Fruit fly (Drosophila melanogaster) whole organism, adult: ENCODE data around the gene wdb.

Source experiments
- CG11617 ChIP-seq: fragments of 200-800 bp; sonication (Bioruptor generic); optimal IDR thresholded peaks from 2 replicates; lab custom pipeline; 2017; ENCODE audit warnings: mild to moderate bottlenecking, missing biosample characterization, missing genetic modification reagents, missing genetic modification characterization
- CG12768 ChIP-seq: fragments of 200-800 bp; sonication (Bioruptor generic); optimal IDR thresholded peaks from 2 replicates; lab custom pipeline; 2017; ENCODE audit warnings: missing biosample characterization, missing genetic modification characterization, mild to moderate bottlenecking, moderate library complexity, missing genetic modification reagents
- CG14711 ChIP-seq: fragments of 200-800 bp; sonication (Bioruptor generic); optimal IDR thresholded peaks from 2 replicates; lab custom pipeline; 2018; ENCODE audit warnings: missing biosample characterization, mild to moderate bottlenecking, missing genetic modification characterization, moderate library complexity
- CG1620 ChIP-seq: fragments of 200-800 bp; sonication (Bioruptor generic); optimal IDR thresholded peaks from 2 replicates; lab custom pipeline; 2016; ENCODE audit warnings: missing biosample characterization, missing genetic modification characterization
- CG33017 ChIP-seq: fragments of 200-800 bp; sonication (Bioruptor generic); optimal IDR thresholded peaks from 2 replicates; lab custom pipeline; 2018; ENCODE audit warnings: missing biosample characterization, mild to moderate bottlenecking, missing genetic modification characterization, moderate library complexity
- CG5204 ChIP-seq: fragments of 200-800 bp; sonication (Bioruptor generic); optimal IDR thresholded peaks from 2 replicates; lab custom pipeline; 2016; ENCODE audit warnings: missing biosample characterization, missing genetic modification characterization
- CG7045 ChIP-seq: fragments of 200-800 bp; sonication (Bioruptor generic); optimal IDR thresholded peaks from 2 replicates; lab custom pipeline; 2017; ENCODE audit warnings: missing biosample characterization, mild to moderate bottlenecking, missing genetic modification characterization
- CG7101 ChIP-seq: fragments of 200-800 bp; sonication (Bioruptor generic); optimal IDR thresholded peaks from 2 replicates; lab custom pipeline; 2018; ENCODE audit warnings: missing biosample characterization, mild to moderate bottlenecking, missing genetic modification characterization, moderate library complexity
- Clk ChIP-seq: fragments of 200-800 bp; sonication (Bioruptor generic); optimal IDR thresholded peaks from 2 replicates; lab custom pipeline; 2017; ENCODE audit warnings: missing biosample characterization, missing genetic modification characterization
- Crg-1 ChIP-seq: fragments of 200-800 bp; sonication (Bioruptor generic); optimal IDR thresholded peaks from 2 replicates; lab custom pipeline; 2016; ENCODE audit warnings: missing biosample characterization, missing genetic modification characterization
- Hr96 ChIP-seq: fragments of 200-800 bp; sonication (Bioruptor generic); optimal IDR thresholded peaks from 2 replicates; lab custom pipeline; 2016; ENCODE audit warnings: missing biosample characterization, missing genetic modification characterization
- Mnt ChIP-seq: fragments of 200-800 bp; sonication (Bioruptor generic); optimal IDR thresholded peaks from 2 replicates; lab custom pipeline; 2016; ENCODE audit warnings: missing biosample characterization, mild to moderate bottlenecking, missing genetic modification characterization
- bab1 ChIP-seq: fragments of 200-800 bp; sonication (Bioruptor generic); optimal IDR thresholded peaks from 3 replicates; lab custom pipeline; 2019; ENCODE audit warnings: missing biosample characterization, mild to moderate bottlenecking, missing genetic modification characterization, moderate library complexity
- cic ChIP-seq: fragments of 200-800 bp; sonication (Bioruptor generic); optimal IDR thresholded peaks from 2 replicates; lab custom pipeline; 2017; ENCODE audit warnings: missing biosample characterization, mild to moderate bottlenecking, missing genetic modification characterization, moderate library complexity
- cnc ChIP-seq, 2 experiments: fragments of >200 bp; optimal IDR thresholded peaks; 2 replicates each; lab custom pipeline; 2017
- kay ChIP-seq: fragments of 200-800 bp; sonication (Bioruptor generic); peaks from one replicate; lab custom pipeline; 2016; ENCODE audit warnings: missing biosample characterization, missing genetic modification characterization, borderline replicate concordance
- ovo ChIP-seq: fragments of 200-800 bp; sonication (Bioruptor generic); optimal IDR thresholded peaks from 2 replicates; lab custom pipeline; 2016; ENCODE audit warnings: missing biosample characterization, missing genetic modification characterization
- pad ChIP-seq: fragments of 200-800 bp; sonication (Bioruptor generic); optimal IDR thresholded peaks from 3 replicates; lab custom pipeline; 2017; ENCODE audit warnings: missing biosample characterization, missing genetic modification characterization, mild to moderate bottlenecking, moderate library complexity, missing genetic modification reagents
- tj ChIP-seq: fragments of 200-800 bp; sonication (Bioruptor generic); optimal IDR thresholded peaks from 3 replicates; lab custom pipeline; 2017; ENCODE audit warnings: missing biosample characterization, mild to moderate bottlenecking, missing genetic modification characterization, moderate library complexity
- toe ChIP-seq: fragments of 200-800 bp; sonication (Bioruptor generic); optimal IDR thresholded peaks from 2 replicates; lab custom pipeline; 2016; ENCODE audit warnings: missing biosample characterization, missing genetic modification characterization

The wdb gene

DNA sequence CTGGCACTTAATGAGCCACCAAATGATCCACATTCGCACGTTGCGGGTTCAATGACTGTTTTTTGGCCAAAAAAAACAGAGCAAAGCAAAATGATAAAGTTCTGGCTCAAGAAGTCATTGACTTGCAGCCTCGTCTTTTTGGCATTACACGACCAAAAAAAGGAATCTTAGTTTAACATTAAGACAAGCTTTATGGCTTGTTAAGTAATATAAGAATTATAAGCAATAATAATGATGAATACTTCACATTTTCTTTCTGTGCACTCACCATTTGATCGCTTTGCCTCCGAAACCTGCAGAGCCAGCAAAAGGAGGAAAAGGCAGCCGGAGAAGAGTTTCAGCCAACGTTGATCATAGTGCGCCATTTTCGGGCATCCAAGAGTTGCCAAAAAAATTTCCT is 11.1 kb upstream of the wdb start:
- no peak for TF ChIP-seq ovo (GFP tag; lab: Kevin White, UChicago)
- TF ChIP-seq Crg-1 (GFP tag; lab: Kevin White, UChicago) = no peak
- TF ChIP-seq Clk (GFP tag; lab: Kevin White, UChicago) = no peak
- no peak for TF ChIP-seq CG7101 (tag; lab: Kevin White, UChicago)
- no peak for TF ChIP-seq bab1 (GFP tag; lab: Kevin White, UChicago)
- no peak for TF ChIP-seq toe (GFP tag; lab: Kevin White, UChicago)
- no peak for TF ChIP-seq cnc (optimal IDR thresholded peaks at IDR 0.05; lab: Kevin White, UChicago)
- TF ChIP-seq CG11617 = no peak
- no peak for TF ChIP-seq CG1620
- TF ChIP-seq CG33017 = no peak
- TF ChIP-seq kay (GFP tag; lab: Kevin White, UChicago) = no peak
- no peak for TF ChIP-seq pad (GFP tag; lab: Kevin White, UChicago)
- no peak for TF ChIP-seq CG14711 (tag; lab: Kevin White, UChicago)
- TF ChIP-seq Mnt (GFP tag; lab: Kevin White, UChicago) = no peak
- TF ChIP-seq cic (GFP tag; lab: Kevin White, UChicago) = no peak
- TF ChIP-seq CG12768 (GFP tag; lab: Kevin White, UChicago) = no peak
- TF ChIP-seq tj (GFP tag; lab: Kevin White, UChicago) = no peak
- TF ChIP-seq Hr96 (GFP tag; lab: Kevin White, UChicago) = no peak
- TF ChIP-seq CG5204 = no peak

DNA sequence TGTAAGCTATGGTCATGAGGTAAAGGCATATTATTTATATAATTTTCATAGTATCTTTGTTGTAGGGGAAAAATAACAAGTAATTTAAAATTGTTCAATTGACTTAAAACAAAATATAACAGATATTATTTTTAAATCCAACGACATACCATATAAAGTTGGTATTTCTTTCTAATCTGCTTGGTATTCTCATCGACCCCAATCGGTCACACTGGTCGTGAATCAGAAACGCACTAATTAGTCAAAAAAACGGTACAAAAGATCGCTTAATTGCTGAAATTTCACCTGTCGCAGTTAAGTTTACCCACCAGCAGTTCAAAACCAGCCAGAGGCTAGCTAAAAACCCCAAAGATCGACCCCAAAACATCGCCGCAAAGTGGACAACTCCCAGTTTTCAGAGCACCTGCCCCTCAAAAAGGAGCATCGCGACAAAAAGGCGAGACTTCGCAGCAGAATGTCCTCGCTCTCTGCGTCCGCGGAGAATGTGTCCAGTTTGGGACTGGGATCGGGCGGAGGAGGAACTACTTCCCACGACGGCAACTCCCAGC is 667 bp upstream of the wdb start, which contains the start of gene pins:
Gene pins, plus strand, starts transcription at position 207 of the 548 bp plus-strand sequence.
- no peak for TF ChIP-seq Crg-1 (GFP tag; lab: Kevin White, UChicago)
- no peak for TF ChIP-seq cic (GFP tag; lab: Kevin White, UChicago)
- no peak for TF ChIP-seq kay (GFP tag; lab: Kevin White, UChicago)
- no peak for TF ChIP-seq CG11617
- TF ChIP-seq tj (GFP tag; lab: Kevin White, UChicago) = no peak
- TF ChIP-seq toe (GFP tag; lab: Kevin White, UChicago) = no peak

DNA sequence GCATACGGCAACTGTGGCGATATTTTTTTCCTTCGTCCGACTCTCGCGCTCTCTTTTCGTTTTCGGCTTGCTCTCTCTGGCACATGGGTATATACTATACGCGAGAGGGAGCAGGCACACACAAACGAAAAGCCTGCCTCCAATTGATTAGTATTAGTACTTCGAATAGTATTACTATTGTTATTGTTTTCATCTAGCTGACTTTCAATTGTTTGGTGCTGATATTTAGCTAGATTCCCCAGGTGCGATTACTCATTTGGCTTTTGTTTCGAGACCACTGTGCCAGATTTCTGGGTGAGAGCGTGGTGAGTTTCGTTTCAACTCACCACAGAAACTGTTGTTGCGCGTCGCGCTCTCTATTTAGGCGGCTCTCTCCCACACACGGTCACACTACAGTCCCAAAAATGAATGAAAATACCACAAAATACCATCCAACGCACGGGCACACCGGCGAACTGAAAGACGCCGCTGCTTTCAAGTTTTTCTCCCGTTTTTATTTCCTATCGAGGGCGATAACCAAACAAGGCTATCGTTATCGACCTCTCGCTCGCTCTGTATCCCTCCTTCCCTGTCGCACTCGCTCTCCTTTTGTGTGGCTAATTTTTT is 675 bp downstream of the wdb start:
- TF ChIP-seq CG7101 (tag; lab: Kevin White, UChicago) = peak; percentile 79
- peak; percentile 66 for TF ChIP-seq Hr96 (GFP tag; lab: Kevin White, UChicago)
- peak; percentile 3 for TF ChIP-seq ovo (GFP tag; lab: Kevin White, UChicago)
- TF ChIP-seq kay (GFP tag; lab: Kevin White, UChicago) = no peak
- TF ChIP-seq CG5204 = peak; percentile 41
- TF ChIP-seq Crg-1 (GFP tag; lab: Kevin White, UChicago) = no peak
- peak; percentile 35 for TF ChIP-seq pad (GFP tag; lab: Kevin White, UChicago)
- TF ChIP-seq tj (GFP tag; lab: Kevin White, UChicago) = peak; percentile 32
- peak; percentile 89 for TF ChIP-seq CG33017
- peak; percentile 97 for TF ChIP-seq cic (GFP tag; lab: Kevin White, UChicago)
- peak; percentile 18 for TF ChIP-seq CG1620
- peak; percentile 84 for TF ChIP-seq Mnt (GFP tag; lab: Kevin White, UChicago)
- TF ChIP-seq cnc (optimal IDR thresholded peaks at IDR 0.05; lab: Kevin White, UChicago) = no peak
- peak; percentile 54 for TF ChIP-seq CG11617
- peak; percentile 59 for TF ChIP-seq CG7045 (GFP tag; lab: Kevin White, UChicago)
- TF ChIP-seq CG14711 (tag; lab: Kevin White, UChicago) = peak; percentile 61
- peak; percentile 31 for TF ChIP-seq bab1 (GFP tag; lab: Kevin White, UChicago)
- peak; percentile 25 for TF ChIP-seq Clk (GFP tag; lab: Kevin White, UChicago)
- peak; percentile 34 for TF ChIP-seq toe (GFP tag; lab: Kevin White, UChicago)
- peak; percentile 76 for TF ChIP-seq CG12768 (GFP tag; lab: Kevin White, UChicago)

DNA sequence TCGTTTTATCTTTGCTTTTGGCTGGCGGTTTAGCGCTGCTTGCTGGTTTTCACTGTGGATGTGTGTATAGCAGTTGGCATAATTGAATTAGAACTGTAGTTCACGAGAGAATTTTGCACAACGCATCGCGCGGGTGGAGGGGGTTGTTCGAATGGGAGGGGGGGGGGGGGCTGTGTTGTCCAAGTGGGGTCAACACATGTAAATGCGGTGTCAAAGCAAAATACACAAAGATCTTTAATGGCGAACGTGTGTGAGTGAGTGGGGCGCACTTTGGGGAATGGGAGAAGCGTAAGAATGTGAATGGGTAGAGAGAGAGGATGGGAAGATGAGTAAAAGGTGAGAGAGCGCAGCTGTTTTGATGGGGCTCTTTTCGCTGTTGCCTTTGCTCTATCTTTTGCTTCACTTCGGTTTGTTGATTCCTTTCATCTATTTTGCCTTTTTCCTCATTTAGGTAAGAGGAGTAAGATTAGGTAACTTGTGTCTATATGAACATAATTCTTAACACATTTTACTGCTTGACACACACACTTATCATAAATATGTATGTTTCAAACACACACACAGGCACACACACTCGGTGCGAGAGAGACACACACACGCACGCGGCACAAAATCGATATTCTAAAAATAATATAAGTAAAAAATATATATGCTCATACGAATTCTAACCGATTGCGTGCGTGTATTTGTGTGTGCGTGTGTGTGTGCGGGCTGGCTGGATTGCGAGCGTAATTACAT is 1.6 kb downstream of the wdb start:
- TF ChIP-seq kay (GFP tag; lab: Kevin White, UChicago) (peak; percentile 96), CG12768 (GFP tag; lab: Kevin White, UChicago) (peak; percentile 70), Mnt (GFP tag; lab: Kevin White, UChicago) (peak; percentile 19), pad (GFP tag; lab: Kevin White, UChicago) (peak; percentile 31), CG33017 (no peak), ovo (GFP tag; lab: Kevin White, UChicago) (peak; percentile 34), Crg-1 (GFP tag; lab: Kevin White, UChicago) (peak; percentile 17), CG11617 (no peak), Clk (GFP tag; lab: Kevin White, UChicago) (peak; percentile 43), cic (GFP tag; lab: Kevin White, UChicago) (peak; percentile 85)

DNA sequence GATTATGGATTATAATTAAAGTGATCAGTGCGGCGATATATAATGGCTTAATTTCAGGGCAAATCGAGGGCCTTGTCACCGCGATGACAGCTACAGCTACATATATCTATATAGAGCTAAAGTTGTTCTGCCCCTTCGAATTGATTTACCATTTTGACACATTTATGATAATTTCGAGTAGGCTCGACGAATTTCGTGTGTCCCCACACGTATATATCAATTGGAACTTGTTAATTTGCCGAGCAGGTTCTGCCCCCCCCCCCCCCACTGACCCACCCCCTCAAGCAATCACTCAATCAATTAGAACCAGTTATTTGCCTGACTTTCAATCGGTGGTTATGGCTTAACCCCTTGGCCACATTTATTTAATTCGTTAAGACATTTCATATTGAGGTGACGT is 2.6 kb downstream of the wdb start:
- TF ChIP-seq Crg-1 (GFP tag; lab: Kevin White, UChicago) (no peak), CG12768 (GFP tag; lab: Kevin White, UChicago) (no peak), CG7045 (GFP tag; lab: Kevin White, UChicago) (no peak), CG14711 (tag; lab: Kevin White, UChicago) (no peak), Mnt (GFP tag; lab: Kevin White, UChicago) (no peak), CG1620 (no peak), cic (GFP tag; lab: Kevin White, UChicago) (no peak), Clk (GFP tag; lab: Kevin White, UChicago) (no peak)
